Worm (Caenorhabditis elegans): ENCODE measurements around the gene W02B12.11.

DNA sequence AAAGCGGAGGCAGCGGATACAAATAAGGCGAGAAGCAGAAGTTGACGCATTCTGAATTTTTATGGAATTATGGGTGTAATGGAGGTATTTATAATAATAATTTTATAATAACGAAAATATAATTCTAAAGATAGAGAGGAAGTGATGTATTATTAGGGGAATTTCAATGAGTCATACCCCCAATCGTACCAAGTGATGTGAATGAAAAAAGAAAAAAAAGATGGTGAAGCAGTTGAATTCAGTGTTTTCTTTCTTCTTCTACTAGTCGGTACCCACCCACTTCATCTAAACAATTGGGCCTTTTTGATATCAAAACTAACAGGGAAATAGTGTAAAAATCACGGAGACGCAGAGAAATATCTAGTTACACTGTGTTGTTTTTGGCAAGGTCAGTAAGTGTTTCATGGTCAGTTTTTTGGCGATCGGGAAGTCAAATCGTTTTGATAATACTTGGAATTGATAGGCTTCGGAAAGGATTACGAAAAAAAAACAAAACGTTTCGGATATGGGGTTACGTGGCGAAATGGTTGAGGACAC lies 13.1 kb downstream of the W02B12.11 start, which contains the start of gene ttr-18:
- TF ChIP-seq lsy-2 (tag; optimal IDR thresholded peaks at IDR 0.05) (no peak), blmp-1 (tag; optimal IDR thresholded peaks at IDR 0.05; ENCODE audit: insufficient read depth) (no peak), lin-13 (GFP tag; optimal IDR thresholded peaks at IDR 0.05) (no peak), nhr-77 (tag; optimal IDR thresholded peaks at IDR 0.05) (no peak), ztf-11 (tag; optimal IDR thresholded peaks at IDR 0.05) (no peak), snpc-4 (tag; optimal IDR thresholded peaks at IDR 0.05) (no peak), ztf-4 (tag; optimal IDR thresholded peaks at IDR 0.05) (no peak), nhr-12 (tag; optimal IDR thresholded peaks at IDR 0.05) (no peak), nhr-6 (tag; optimal IDR thresholded peaks at IDR 0.05) (no peak), ceh-82 (tag; optimal IDR thresholded peaks at IDR 0.05) (no peak), R02D3.7 (tag; optimal IDR thresholded peaks at IDR 0.05) (no peak)

Measured in whole organism, L2 larva.